Fruit fly (Drosophila melanogaster) whole organism, adult: ENCODE results near the gene CG32708.

ENCODE experiments used
- CG11617 ChIP-seq: fragments of 200-800 bp; sonication (Bioruptor generic); optimal IDR thresholded peaks from 2 replicates; lab custom pipeline; 2017; ENCODE audit warnings: mild to moderate bottlenecking, missing biosample characterization, missing genetic modification reagents, missing genetic modification characterization
- CG12768 ChIP-seq: fragments of 200-800 bp; sonication (Bioruptor generic); optimal IDR thresholded peaks from 2 replicates; lab custom pipeline; 2017; ENCODE audit warnings: missing biosample characterization, missing genetic modification characterization, mild to moderate bottlenecking, moderate library complexity, missing genetic modification reagents
- CG1620 ChIP-seq: fragments of 200-800 bp; sonication (Bioruptor generic); optimal IDR thresholded peaks from 2 replicates; lab custom pipeline; 2016; ENCODE audit warnings: missing biosample characterization, missing genetic modification characterization
- CG5204 ChIP-seq: fragments of 200-800 bp; sonication (Bioruptor generic); optimal IDR thresholded peaks from 2 replicates; lab custom pipeline; 2016; ENCODE audit warnings: missing biosample characterization, missing genetic modification characterization
- CG7101 ChIP-seq: fragments of 200-800 bp; sonication (Bioruptor generic); optimal IDR thresholded peaks from 2 replicates; lab custom pipeline; 2018; ENCODE audit warnings: missing biosample characterization, mild to moderate bottlenecking, missing genetic modification characterization, moderate library complexity
- Crg-1 ChIP-seq: fragments of 200-800 bp; sonication (Bioruptor generic); optimal IDR thresholded peaks from 2 replicates; lab custom pipeline; 2016; ENCODE audit warnings: missing biosample characterization, missing genetic modification characterization
- cnc ChIP-seq, 2 experiments: fragments of >200 bp; optimal IDR thresholded peaks; 2 replicates each; lab custom pipeline; 2017
- kay ChIP-seq: fragments of 200-800 bp; sonication (Bioruptor generic); peaks from one replicate; lab custom pipeline; 2016; ENCODE audit warnings: missing biosample characterization, missing genetic modification characterization, borderline replicate concordance
- ovo ChIP-seq: fragments of 200-800 bp; sonication (Bioruptor generic); optimal IDR thresholded peaks from 2 replicates; lab custom pipeline; 2016; ENCODE audit warnings: missing biosample characterization, missing genetic modification characterization
- tj ChIP-seq: fragments of 200-800 bp; sonication (Bioruptor generic); optimal IDR thresholded peaks from 3 replicates; lab custom pipeline; 2017; ENCODE audit warnings: missing biosample characterization, mild to moderate bottlenecking, missing genetic modification characterization, moderate library complexity

- TF ChIP-seq cnc (optimal IDR thresholded peaks at IDR 0.05; lab: Kevin White, UChicago) = no peak
- TF ChIP-seq kay (GFP tag; lab: Kevin White, UChicago) = no peak
- TF ChIP-seq CG7101 = no peak
- TF ChIP-seq CG1620 = no peak
- peak; percentile 15 for TF ChIP-seq CG5204 (GFP tag; lab: Kevin White, UChicago)
- TF ChIP-seq tj (GFP tag; lab: Kevin White, UChicago) = no peak
- TF ChIP-seq CG12768 = no peak
- TF ChIP-seq Crg-1 (GFP tag; lab: Kevin White, UChicago) = no peak
- TF ChIP-seq CG11617 = no peak
- peak; percentile 69 for TF ChIP-seq ovo (GFP tag; lab: Kevin White, UChicago)
Observed at dm6 chrX:9041789-9042456, 43.8 kb upstream of the CG32708 start.
